Worm (Caenorhabditis elegans): ENCODE data around the gene rpt-3.
A peak's percentile ranks its signal among the peaks of the same experiment; 100 is the strongest.

Gene rpt-3

ce11 chrIII:6462610-6463009, 27.0 kb upstream of the rpt-3 start, which contains the start of gene T26A5.8 (continued):
- TF ChIP-seq arid-1 (GFP tag; conservative IDR thresholded peaks at IDR 0.05) (no peak), skn-1 (tag; optimal IDR thresholded peaks at IDR 0.05) (no peak), nhr-11 (tag; optimal IDR thresholded peaks at IDR 0.05) (no peak), mxl-3 (GFP tag; optimal IDR thresholded peaks at IDR 0.05) (no peak), unc-62 (GFP tag; optimal IDR thresholded peaks at IDR 0.05 in 1 of 2) (peak in 1 of 2 experiments; percentile 33), unc-62 (tag; optimal IDR thresholded peaks at IDR 0.05) (no peak), egl-43 (GFP tag; IDR thresholded peaks at IDR 0.05) (no peak), ceh-82 (tag; optimal IDR thresholded peaks at IDR 0.05) (no peak), zag-1 (tag; optimal IDR thresholded peaks at IDR 0.05) (no peak), unc-130 (GFP tag; optimal IDR thresholded peaks at IDR 0.05) (no peak), nhr-76 (tag; optimal IDR thresholded peaks at IDR 0.05) (no peak), fos-1 (tag; optimal IDR thresholded peaks at IDR 0.05) (no peak), nhr-237 (tag; optimal IDR thresholded peaks at IDR 0.05) (no peak), nhr-48 (tag; optimal IDR thresholded peaks at IDR 0.05) (no peak), lin-13 (GFP tag; optimal IDR thresholded peaks at IDR 0.05) (no peak), lin-38 (GFP tag; IDR thresholded peaks at IDR 0.05) (peak; percentile 60), unc-39 (tag; optimal IDR thresholded peaks at IDR 0.05) (no peak), daf-12 (tag; optimal IDR thresholded peaks at IDR 0.05) (no peak), nhr-25 (tag; optimal IDR thresholded peaks at IDR 0.05; ENCODE audit: borderline replicate concordance, insufficient read depth) (no peak), saeg-2 (GFP tag; IDR thresholded peaks at IDR 0.05) (no peak), rbr-2 (tag; optimal IDR thresholded peaks at IDR 0.05) (no peak), fkh-10 (GFP tag; optimal IDR thresholded peaks at IDR 0.05) (no peak), egl-27 (tag; optimal IDR thresholded peaks at IDR 0.05) (no peak), lin-1 (GFP tag; IDR thresholded peaks at IDR 0.05) (0 out of 2 replicates have a peak, but pooled peaks have one; percentile 7), nhr-42 (GFP tag; IDR thresholded peaks at IDR 0.05) (no peak), nhr-28 (tag; optimal IDR thresholded peaks at IDR 0.05) (no peak), tag-97 (GFP tag; IDR thresholded peaks at IDR 0.05) (no peak), F49E8.2 (tag; optimal IDR thresholded peaks at IDR 0.05; ENCODE audit: borderline replicate concordance) (no peak), F10B5.3 (tag; optimal IDR thresholded peaks at IDR 0.05) (no peak), pha-4 (GFP tag; IDR thresholded peaks at IDR 0.05) (peak; percentile 52; the same call in 1 of the 2 replicates), pha-4 (tag; optimal IDR thresholded peaks at IDR 0.05) (no peak), madf-5 (GFP tag; IDR thresholded peaks at IDR 0.05) (no peak), zfp-3 (GFP tag; conservative IDR thresholded peaks at IDR 0.05) (peak; percentile 43; the same call in 1 of the 2 replicates), zfp-2 (tag; optimal IDR thresholded peaks at IDR 0.05) (no peak), spr-3 (GFP tag; optimal IDR thresholded peaks at IDR 0.05) (no peak), nhr-102 (tag; optimal IDR thresholded peaks at IDR 0.05) (peak; percentile 61), Y48G9A.11 (GFP tag; IDR thresholded peaks at IDR 0.05) (peak; percentile 62), hif-1 (tag; optimal IDR thresholded peaks at IDR 0.05) (no peak), madf-9 (GFP tag; conservative IDR thresholded peaks at IDR 0.05) (no peak), nhr-77 (tag; optimal IDR thresholded peaks at IDR 0.05) (no peak), lin-29 (GFP tag; IDR thresholded peaks at IDR 0.05) (no peak), mdt-29 (GFP tag; IDR thresholded peaks at IDR 0.05) (no peak), nhr-111 (GFP tag; optimal IDR thresholded peaks at IDR 0.05) (no peak), D1046.2 (GFP tag; IDR thresholded peaks at IDR 0.05) (no peak), ceh-20 (GFP tag; IDR thresholded peaks at IDR 0.05) (no peak), gei-8 (GFP tag; optimal IDR thresholded peaks at IDR 0.05) (no peak), lin-15B (tag; optimal IDR thresholded peaks at IDR 0.05) (no peak), Y5F2A.4 (GFP tag; optimal IDR thresholded peaks at IDR 0.05) (peak; percentile 14), lim-7 (GFP tag; IDR thresholded peaks at IDR 0.05) (no peak), spr-1 (tag; optimal IDR thresholded peaks at IDR 0.05) (peak; percentile 20), hmg-1.1 (GFP tag; IDR thresholded peaks at IDR 0.05) (no peak), ama-1 (optimal IDR thresholded peaks at IDR 0.05) (peak; percentile 93), snpc-4 (tag; optimal IDR thresholded peaks at IDR 0.05) (no peak)
